Worm (Caenorhabditis elegans): Measurements from ENCODE around the gene F58H1.7.

ce11 chrV:11960831-11961190 lies 3.8 kb downstream of the F58H1.7 start:
- no peak for TF ChIP-seq nhr-25 (tag; optimal IDR thresholded peaks at IDR 0.05)
- no peak for TF ChIP-seq lin-11 (tag; optimal IDR thresholded peaks at IDR 0.05)
- no peak for TF ChIP-seq ztf-11 (tag; optimal IDR thresholded peaks at IDR 0.05)
- no peak for TF ChIP-seq nhr-11 (tag; optimal IDR thresholded peaks at IDR 0.05)
- no peak for TF ChIP-seq nhr-10 (tag; optimal IDR thresholded peaks at IDR 0.05)
- no peak for TF ChIP-seq ama-1 (optimal IDR thresholded peaks at IDR 0.05)
- TF ChIP-seq unc-39 (tag; optimal IDR thresholded peaks at IDR 0.05), result no peak
- no peak for TF ChIP-seq ceh-82 (tag; optimal IDR thresholded peaks at IDR 0.05)
- TF ChIP-seq snpc-4 (tag; optimal IDR thresholded peaks at IDR 0.05), result no peak
- no peak for TF ChIP-seq peb-1 (tag; optimal IDR thresholded peaks at IDR 0.05)
- no peak for TF ChIP-seq elt-1 (tag; optimal IDR thresholded peaks at IDR 0.05)
- TF ChIP-seq nhr-12 (tag; optimal IDR thresholded peaks at IDR 0.05), result no peak
- TF ChIP-seq mdl-1 (tag; optimal IDR thresholded peaks at IDR 0.05), result no peak
